Fruit fly (Drosophila melanogaster): Measurements from ENCODE around the gene Ythdc1.
A peak's percentile ranks its signal among the peaks of the same experiment; 100 is the strongest.

The Ythdc1 gene

DNA sequence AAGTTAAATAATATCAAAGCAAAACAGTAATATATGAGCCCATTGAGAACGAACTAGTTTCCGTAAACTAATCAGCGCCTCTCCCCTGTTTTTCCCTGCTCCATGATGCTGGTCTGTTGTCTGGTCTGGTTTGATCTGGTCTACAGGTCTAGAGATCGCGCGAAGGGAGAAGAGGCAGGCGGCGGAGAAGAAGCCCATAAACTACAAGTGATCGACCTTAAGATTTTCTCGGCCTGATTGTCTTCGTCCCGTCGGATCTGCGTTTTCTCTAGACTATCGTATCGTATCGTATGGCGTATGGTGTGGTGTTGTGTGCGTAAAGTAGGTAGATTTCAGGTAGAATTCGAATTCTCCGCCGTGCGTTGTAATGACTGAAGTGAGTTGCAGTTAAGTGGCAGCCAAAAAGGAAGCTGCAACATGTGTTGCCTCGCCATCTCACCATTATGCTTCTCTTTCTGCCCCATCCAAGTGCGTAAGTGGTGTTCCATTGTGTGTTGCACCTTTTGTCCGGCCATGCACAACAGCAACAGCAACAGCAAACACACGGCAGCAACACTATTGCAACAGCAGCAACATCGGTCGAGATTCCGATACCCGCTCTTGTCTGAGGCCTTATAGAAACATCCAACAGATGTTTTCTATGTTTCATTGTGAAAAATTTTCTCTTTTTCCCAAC is 35.8 kb upstream of the Ythdc1 start:
- TF ChIP-seq Clk (GFP tag; optimal IDR thresholded peaks at IDR 0.05) (no peak), cic (GFP tag; optimal IDR thresholded peaks at IDR 0.05) (no peak), CG33017 (tag; optimal IDR thresholded peaks at IDR 0.05) (no peak), CG7101 (tag; optimal IDR thresholded peaks at IDR 0.05) (no peak)

DNA sequence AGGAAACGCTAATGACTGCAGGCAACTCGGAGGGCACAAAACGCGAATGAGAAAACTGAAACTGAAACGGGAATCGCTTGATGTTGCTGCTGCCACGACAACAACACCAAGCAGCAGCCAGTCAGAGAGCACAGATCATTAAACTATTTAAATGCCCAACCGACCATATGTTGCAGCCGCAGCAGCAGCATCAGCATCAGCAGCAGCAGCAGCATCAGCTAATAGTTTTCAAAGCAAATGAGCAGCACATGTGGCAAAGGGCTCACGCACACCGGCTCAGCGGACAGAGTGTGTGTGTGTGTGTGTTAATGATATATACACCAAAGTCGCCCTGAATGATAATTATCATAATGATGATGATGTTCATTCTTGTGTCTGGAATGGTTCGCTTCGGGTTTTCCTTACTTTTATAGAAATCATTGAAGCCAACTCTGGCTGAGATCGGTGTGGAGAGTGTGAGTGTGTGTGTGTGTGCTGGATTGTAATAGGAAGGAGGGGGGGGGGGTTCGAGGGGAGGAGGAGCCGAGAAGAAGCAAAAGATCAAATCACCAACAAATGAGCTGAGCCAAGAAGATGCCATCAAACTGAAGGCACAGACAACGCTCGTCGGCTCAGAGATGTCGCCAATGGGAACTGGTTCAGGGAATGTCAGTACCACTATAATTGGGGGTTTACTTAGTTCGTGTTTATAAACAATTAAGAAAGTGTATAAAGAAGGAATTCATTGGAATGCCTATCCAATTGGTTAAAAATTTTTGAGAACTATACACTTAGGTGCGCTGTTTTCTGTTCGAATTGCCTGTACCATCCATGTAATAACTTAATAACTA is 35.0 kb upstream of the Ythdc1 start:
- no peak for TF ChIP-seq tj (GFP tag; optimal IDR thresholded peaks at IDR 0.05)
- no peak for TF ChIP-seq kay (GFP tag; ENCODE audit: borderline replicate concordance)
- TF ChIP-seq CG7045 (GFP tag; optimal IDR thresholded peaks at IDR 0.05) = no peak
- no peak for TF ChIP-seq cnc (optimal IDR thresholded peaks at IDR 0.05)
- no peak for TF ChIP-seq CG1620 (GFP tag; optimal IDR thresholded peaks at IDR 0.05)
- no peak for TF ChIP-seq pad (GFP tag; optimal IDR thresholded peaks at IDR 0.05)

DNA sequence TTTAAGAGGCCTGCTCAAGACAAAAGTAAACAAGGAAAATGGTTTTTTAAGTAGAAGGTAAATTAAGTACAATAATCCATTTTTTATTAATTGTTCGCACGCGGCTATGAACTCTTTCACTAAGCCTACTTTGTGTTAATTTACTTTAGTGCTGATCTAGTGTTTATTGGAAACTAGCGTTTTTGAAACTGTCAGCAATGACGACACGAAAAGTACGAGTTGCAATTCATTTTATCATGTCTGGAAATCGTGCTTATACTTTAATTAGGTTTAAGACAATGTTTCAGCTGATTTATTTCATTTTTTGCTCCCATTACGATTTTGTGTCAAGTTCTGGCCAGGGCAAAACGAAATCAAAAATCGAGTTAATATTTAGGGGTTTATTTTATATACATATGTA is 34.3 kb upstream of the Ythdc1 start:
- TF ChIP-seq cnc (optimal IDR thresholded peaks at IDR 0.05) = no peak
- TF ChIP-seq kay (GFP tag; ENCODE audit: borderline replicate concordance) = peak; percentile 70
- TF ChIP-seq tj (GFP tag; optimal IDR thresholded peaks at IDR 0.05) = peak; percentile 73

DNA sequence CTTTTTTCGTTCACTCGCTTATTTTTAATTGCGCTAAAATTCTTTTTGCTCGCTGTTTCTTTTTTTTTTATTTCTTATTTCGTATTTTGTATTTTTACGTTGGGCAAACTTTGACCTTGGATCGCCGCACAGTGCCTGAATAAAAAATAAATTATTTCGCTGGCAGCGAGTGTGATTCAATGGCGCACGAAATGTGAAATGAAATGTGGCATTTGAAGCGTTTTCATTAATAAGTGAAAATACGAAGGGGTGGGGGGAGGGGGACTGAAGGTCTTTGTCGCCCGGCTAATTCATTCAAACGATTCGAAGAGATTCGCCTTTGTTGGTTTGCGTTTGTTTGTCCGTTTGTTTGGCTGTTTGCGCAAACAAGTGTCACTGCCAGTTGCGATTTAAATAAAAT is 33.5 kb upstream of the Ythdc1 start:
- no peak for TF ChIP-seq CG14711 (tag; optimal IDR thresholded peaks at IDR 0.05)
- no peak for TF ChIP-seq CG5204 (GFP tag; optimal IDR thresholded peaks at IDR 0.05)
- TF ChIP-seq toe (GFP tag; optimal IDR thresholded peaks at IDR 0.05) = no peak
- no peak for TF ChIP-seq CG7045 (GFP tag; optimal IDR thresholded peaks at IDR 0.05)
- TF ChIP-seq kay (GFP tag; ENCODE audit: borderline replicate concordance) = no peak
- no peak for TF ChIP-seq Clk (GFP tag; optimal IDR thresholded peaks at IDR 0.05)
- TF ChIP-seq bab1 (GFP tag; optimal IDR thresholded peaks at IDR 0.05) = no peak
- no peak for TF ChIP-seq CG33017 (tag; optimal IDR thresholded peaks at IDR 0.05)
- TF ChIP-seq CG11617 (GFP tag; optimal IDR thresholded peaks at IDR 0.05) = no peak
- no peak for TF ChIP-seq pad (GFP tag; optimal IDR thresholded peaks at IDR 0.05)
- TF ChIP-seq Hr96 (GFP tag; optimal IDR thresholded peaks at IDR 0.05) = no peak
- no peak for TF ChIP-seq cnc (optimal IDR thresholded peaks at IDR 0.05)
- TF ChIP-seq cic (GFP tag; optimal IDR thresholded peaks at IDR 0.05) = no peak
- TF ChIP-seq CG7101 (tag; optimal IDR thresholded peaks at IDR 0.05) = no peak

DNA sequence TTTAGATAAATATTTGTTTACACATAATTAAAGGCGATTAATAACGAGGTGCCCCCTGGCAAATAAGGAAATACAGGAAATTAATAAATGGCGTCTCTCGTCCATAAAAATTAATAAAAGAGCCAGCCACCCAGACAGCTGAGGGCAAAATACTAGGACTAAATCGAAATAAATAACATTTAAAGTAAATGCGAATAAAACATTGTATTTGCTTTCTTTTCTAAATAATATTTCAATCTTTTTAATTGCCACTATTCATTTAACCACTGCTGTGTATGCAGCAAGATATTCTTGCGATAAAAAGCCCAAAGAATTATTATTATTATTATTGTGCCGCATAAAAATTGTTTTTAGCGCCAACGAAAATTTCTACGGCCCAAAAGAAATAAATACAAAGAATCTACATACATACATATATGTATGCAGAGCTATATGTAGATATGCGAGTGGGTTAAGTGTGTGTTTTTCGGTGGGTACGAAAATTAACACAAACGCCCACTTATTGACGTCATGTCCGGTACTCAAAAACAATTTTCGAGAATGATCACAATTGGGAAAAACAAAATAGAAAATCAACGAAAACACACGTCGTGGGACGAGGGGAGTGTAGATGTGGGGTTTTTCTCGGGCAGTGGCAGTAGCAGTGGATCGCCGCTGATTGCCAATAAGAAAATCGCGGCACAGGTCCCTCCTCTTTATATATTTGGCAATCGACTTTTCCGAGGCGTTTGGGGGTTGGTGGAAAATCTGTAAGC is 32.5 kb upstream of the Ythdc1 start:
- no peak for TF ChIP-seq bab1 (GFP tag; optimal IDR thresholded peaks at IDR 0.05)
- TF ChIP-seq Crg-1 (GFP tag; optimal IDR thresholded peaks at IDR 0.05) = no peak
- no peak for TF ChIP-seq CG7045 (GFP tag; optimal IDR thresholded peaks at IDR 0.05)
- no peak for TF ChIP-seq cnc (optimal IDR thresholded peaks at IDR 0.05)
- TF ChIP-seq tj (GFP tag; optimal IDR thresholded peaks at IDR 0.05) = no peak
- no peak for TF ChIP-seq cic (GFP tag; optimal IDR thresholded peaks at IDR 0.05)
- no peak for TF ChIP-seq CG12768 (GFP tag; optimal IDR thresholded peaks at IDR 0.05)

DNA sequence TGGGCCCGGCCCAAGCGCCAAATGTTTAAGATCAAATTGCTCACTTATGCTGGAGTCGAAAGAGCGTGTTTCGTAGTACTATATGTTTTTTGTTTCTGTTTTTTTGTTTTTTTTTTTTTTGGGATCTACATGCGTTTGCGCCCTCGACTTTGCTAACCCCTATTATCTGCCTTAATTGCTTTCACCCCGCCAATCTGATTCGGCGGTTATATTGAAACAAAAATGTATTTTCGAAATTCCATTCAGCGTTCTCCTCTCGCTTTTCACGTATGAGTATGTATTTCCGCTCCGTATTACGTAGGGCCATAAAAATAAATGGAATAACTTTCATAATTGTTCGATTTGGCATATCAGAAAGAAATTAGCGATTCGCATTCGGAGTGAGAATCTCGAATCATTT is 31.6 kb upstream of the Ythdc1 start:
- no peak for TF ChIP-seq CG5204 (GFP tag; optimal IDR thresholded peaks at IDR 0.05)
- TF ChIP-seq ovo (GFP tag; optimal IDR thresholded peaks at IDR 0.05) = no peak
- TF ChIP-seq Clk (GFP tag; optimal IDR thresholded peaks at IDR 0.05) = no peak
- no peak for TF ChIP-seq Mnt (GFP tag; optimal IDR thresholded peaks at IDR 0.05)
- no peak for TF ChIP-seq CG7101 (tag; optimal IDR thresholded peaks at IDR 0.05)
- no peak for TF ChIP-seq CG7045 (GFP tag; optimal IDR thresholded peaks at IDR 0.05)
- no peak for TF ChIP-seq kay (GFP tag; ENCODE audit: borderline replicate concordance)
- TF ChIP-seq Hr96 (GFP tag; optimal IDR thresholded peaks at IDR 0.05) = no peak
- TF ChIP-seq cic (GFP tag; optimal IDR thresholded peaks at IDR 0.05) = no peak
- no peak for TF ChIP-seq bab1 (GFP tag; optimal IDR thresholded peaks at IDR 0.05)
- TF ChIP-seq CG1620 (GFP tag; optimal IDR thresholded peaks at IDR 0.05) = no peak
- no peak for TF ChIP-seq CG33017 (tag; optimal IDR thresholded peaks at IDR 0.05)
- no peak for TF ChIP-seq pad (GFP tag; optimal IDR thresholded peaks at IDR 0.05)
- no peak for TF ChIP-seq cnc (optimal IDR thresholded peaks at IDR 0.05)
- TF ChIP-seq CG11617 (GFP tag; optimal IDR thresholded peaks at IDR 0.05) = no peak

All from whole organism, adult.